Worm (Caenorhabditis elegans) whole organism, midembryonic: ENCODE measurements around the gene F15B9.6.

Experiments
- T22C8.4 ChIP-seq: fragments of 200-800 bp; sonication (Bioruptor generic); IDR thresholded peaks from 2 replicates; pipeline ENCODE4 v1.3.6; 2022; ENCODE audit warnings: missing genetic modification characterization, missing compliant biosample characterization
- cog-1 ChIP-seq: sonication (generic microtip); optimal IDR thresholded peaks from 2 replicates; lab custom pipeline; 2016; ENCODE audit warnings: missing genetic modification characterization, missing compliant biosample characterization
- flt-1 ChIP-seq: fragments of 200-800 bp; sonication (Bioruptor generic); IDR thresholded peaks from 2 replicates; pipeline ENCODE4 v1.3.6; 2022; ENCODE audit warnings: missing genetic modification characterization, missing compliant biosample characterization
- klf-2 ChIP-seq: fragments of 200-800 bp; sonication (Bioruptor generic); conservative IDR thresholded peaks from 2 replicates; pipeline ENCODE4 v1.3.6; 2022; ENCODE audit warnings: missing genetic modification reagents, missing genetic modification characterization, missing compliant biosample characterization
- med-1 ChIP-seq: sonication (generic microtip); optimal IDR thresholded peaks from 2 replicates; lab custom pipeline; 2017; ENCODE audit warnings: missing genetic modification characterization, mild to moderate bottlenecking, missing compliant biosample characterization, antibody characterized with exemption, missing genetic modification reagents; ENCODE audit not compliant: insufficient read depth
- ref-1 ChIP-seq: fragments of 200-800 bp; sonication (Bioruptor generic); conservative IDR thresholded peaks from 2 replicates; pipeline ENCODE4 v1.3.6; 2022; ENCODE audit warnings: missing genetic modification reagents, missing genetic modification characterization, missing compliant biosample characterization
- tab-1 ChIP-seq: fragments of 200-800 bp; sonication (Bioruptor generic); IDR thresholded peaks from 2 replicates; pipeline ENCODE4 v1.3.6; 2022; ENCODE audit warnings: missing genetic modification characterization, missing compliant biosample characterization
- ztf-23 ChIP-seq: fragments of 200-800 bp; sonication (Bioruptor generic); IDR thresholded peaks from 2 replicates; pipeline ENCODE4 v1.3.6; 2022; ENCODE audit warnings: missing genetic modification reagents, missing genetic modification characterization, missing compliant biosample characterization
- ztf-29 ChIP-seq: fragments of 200-800 bp; sonication (Bioruptor generic); IDR thresholded peaks from 2 replicates; pipeline ENCODE4 v1.3.6; 2022; ENCODE audit warnings: missing genetic modification reagents, missing genetic modification characterization, missing compliant biosample characterization

F15B9.6 gene

ce11 chrV:13013158-13013557 lies 786 bp upstream of the F15B9.6 start, which contains the start of gene try-10:
try-10 (minus strand) TSS chrV:13013258.
- TF ChIP-seq cog-1 (tag; lab: Kevin White, UChicago), result no peak
- no peak for TF ChIP-seq tab-1
- TF ChIP-seq flt-1 (GFP tag; lab: Robert Waterston, UW), result no peak
- TF ChIP-seq ref-1, result no peak
- no peak for TF ChIP-seq T22C8.4 (GFP tag; lab: Robert Waterston, UW)
- TF ChIP-seq med-1 (GFP tag; lab: Kevin White, UChicago), result no peak
- no peak for TF ChIP-seq ztf-23 (GFP tag; lab: Robert Waterston, UW)
- TF ChIP-seq ztf-29 (GFP tag; lab: Robert Waterston, UW), result no peak
- TF ChIP-seq klf-2 (GFP tag; lab: Robert Waterston, UW), result no peak

- TF ChIP-seq cog-1 (tag; lab: Kevin White, UChicago) (no peak), ztf-23 (GFP tag; lab: Robert Waterston, UW) (no peak), ztf-29 (GFP tag; lab: Robert Waterston, UW) (no peak), flt-1 (GFP tag; lab: Robert Waterston, UW) (no peak), ref-1 (no peak), med-1 (GFP tag; lab: Kevin White, UChicago) (no peak), tab-1 (no peak), T22C8.4 (GFP tag; lab: Robert Waterston, UW) (no peak), klf-2 (GFP tag; lab: Robert Waterston, UW) (no peak)
These were observed 4.3 kb downstream of the F15B9.6 start for ce11 chrV:13018233-13018632.

- no peak for TF ChIP-seq T22C8.4 (GFP tag; lab: Robert Waterston, UW)
- no peak for TF ChIP-seq ref-1
- TF ChIP-seq ztf-23 (GFP tag; lab: Robert Waterston, UW), result no peak
- no peak; the same call in 1 of the 2 replicates for TF ChIP-seq ztf-29 (GFP tag; lab: Robert Waterston, UW)
- TF ChIP-seq tab-1, result no peak
- TF ChIP-seq cog-1 (tag; lab: Kevin White, UChicago), result no peak
These were observed 4.8 kb downstream of the F15B9.6 start, which contains the start of gene fmi-1 for ce11 chrV:13018761-13019160. fmi-1 (plus strand) TSS chrV:13019061.

- TF ChIP-seq ztf-23 (GFP tag; lab: Robert Waterston, UW) (no peak), T22C8.4 (GFP tag; lab: Robert Waterston, UW) (no peak), med-1 (GFP tag; lab: Kevin White, UChicago) (no peak), ref-1 (no peak), cog-1 (tag; lab: Kevin White, UChicago) (no peak), tab-1 (no peak), ztf-29 (GFP tag; lab: Robert Waterston, UW) (no peak), flt-1 (GFP tag; lab: Robert Waterston, UW) (no peak), klf-2 (GFP tag; lab: Robert Waterston, UW) (no peak)
These were observed 6.1 kb downstream of the F15B9.6 start for ce11 chrV:13020014-13020413.

ce11 chrV:13020638-13021037 lies 6.7 kb downstream of the F15B9.6 start:
- no peak for TF ChIP-seq ztf-29 (GFP tag; lab: Robert Waterston, UW)
- TF ChIP-seq T22C8.4 (GFP tag; lab: Robert Waterston, UW), result no peak
- no peak for TF ChIP-seq klf-2 (GFP tag; lab: Robert Waterston, UW)
- no peak for TF ChIP-seq ztf-23 (GFP tag; lab: Robert Waterston, UW)

- no peak for TF ChIP-seq T22C8.4 (GFP tag; lab: Robert Waterston, UW)
- no peak for TF ChIP-seq flt-1 (GFP tag; lab: Robert Waterston, UW)
- TF ChIP-seq ztf-23 (GFP tag; lab: Robert Waterston, UW), result no peak
- TF ChIP-seq tab-1, result no peak
- no peak for TF ChIP-seq ref-1
- TF ChIP-seq klf-2 (GFP tag; lab: Robert Waterston, UW), result no peak
- TF ChIP-seq cog-1 (tag; lab: Kevin White, UChicago), result no peak
- TF ChIP-seq ztf-29 (GFP tag; lab: Robert Waterston, UW), result no peak
- TF ChIP-seq med-1 (GFP tag; lab: Kevin White, UChicago), result no peak
These were observed 7.6 kb downstream of the F15B9.6 start for ce11 chrV:13021540-13021939.

- TF ChIP-seq T22C8.4 (GFP tag; lab: Robert Waterston, UW) (no peak), klf-2 (GFP tag; lab: Robert Waterston, UW) (no peak), tab-1 (no peak), med-1 (GFP tag; lab: Kevin White, UChicago) (no peak), ref-1 (no peak)
These were observed 8.3 kb downstream of the F15B9.6 start for ce11 chrV:13022265-13022664.

ce11 chrV:13024499-13024898 lies 10.6 kb downstream of the F15B9.6 start:
- TF ChIP-seq flt-1 (GFP tag; lab: Robert Waterston, UW), result 0 out of 2 replicates have a peak, but pooled peaks have one; percentile 11
- no peak for TF ChIP-seq ztf-29 (GFP tag; lab: Robert Waterston, UW)

- TF ChIP-seq T22C8.4 (GFP tag; lab: Robert Waterston, UW) (no peak), klf-2 (GFP tag; lab: Robert Waterston, UW) (no peak), ztf-29 (GFP tag; lab: Robert Waterston, UW) (no peak), flt-1 (GFP tag; lab: Robert Waterston, UW) (no peak), cog-1 (tag; lab: Kevin White, UChicago) (no peak), tab-1 (no peak), ztf-23 (GFP tag; lab: Robert Waterston, UW) (no peak), ref-1 (no peak), med-1 (GFP tag; lab: Kevin White, UChicago) (no peak)
These were observed 11.3 kb downstream of the F15B9.6 start for ce11 chrV:13025283-13025682.

- TF ChIP-seq med-1 (GFP tag; lab: Kevin White, UChicago) (no peak), tab-1 (no peak), ztf-29 (GFP tag; lab: Robert Waterston, UW) (no peak), klf-2 (GFP tag; lab: Robert Waterston, UW) (no peak), ref-1 (no peak), ztf-23 (GFP tag; lab: Robert Waterston, UW) (no peak), flt-1 (GFP tag; lab: Robert Waterston, UW) (no peak), cog-1 (tag; lab: Kevin White, UChicago) (no peak), T22C8.4 (GFP tag; lab: Robert Waterston, UW) (no peak)
These were observed 12.8 kb downstream of the F15B9.6 start for ce11 chrV:13026631-13027299.
